Worm (Caenorhabditis elegans): ENCODE data around the gene nhr-133.

DNA sequence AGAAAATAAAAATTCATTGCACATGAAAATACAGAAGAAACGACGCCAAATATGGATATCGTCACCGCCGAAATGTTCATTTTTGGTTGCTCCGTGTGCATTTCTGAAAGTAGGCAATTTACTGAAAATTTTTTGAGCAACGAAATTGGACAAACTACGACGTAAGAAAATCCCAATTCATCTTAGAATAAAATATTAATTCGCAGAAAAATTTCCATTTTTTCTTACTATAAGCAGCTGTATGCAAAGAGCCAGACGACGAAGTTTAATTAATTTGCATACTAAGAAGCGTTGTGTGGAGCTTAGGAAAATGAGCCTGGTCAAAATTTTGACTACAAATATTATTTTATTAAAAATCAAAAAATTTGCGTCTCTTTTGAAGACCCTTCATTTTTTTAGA is 45.2 kb downstream of the nhr-133 start, which contains the start of gene srbc-19:
- TF ChIP-seq dao-5 (tag; optimal IDR thresholded peaks at IDR 0.05): no peak
- no peak for TF ChIP-seq W03F9.2 (tag; optimal IDR thresholded peaks at IDR 0.05)
- TF ChIP-seq him-1 (tag; optimal IDR thresholded peaks at IDR 0.05): no peak

All from whole organism, L4/young adult.